Fruit fly (Drosophila melanogaster) whole organism, pupa: ENCODE measurements around the gene chas.

Experiments used
- CG10348 ChIP-seq: fragments of 200-800 bp; sonication (Bioruptor generic); IDR thresholded peaks from 2 replicates; pipeline ENCODE4 v1.3.6; 2022; ENCODE audit warnings: missing biosample characterization, missing genetic modification characterization
- CG13204 ChIP-seq: fragments of 200-800 bp; sonication (Bioruptor generic); optimal IDR thresholded peaks from 2 replicates; lab custom pipeline; 2018; ENCODE audit warnings: missing biosample characterization, mild to moderate bottlenecking, missing genetic modification characterization, moderate library complexity
- CG17806 ChIP-seq: fragments of 200-800 bp; sonication (Bioruptor generic); optimal IDR thresholded peaks from 2 replicates; lab custom pipeline; 2018; ENCODE audit warnings: missing biosample characterization, mild to moderate bottlenecking, missing genetic modification characterization, moderate library complexity
- CG34367 ChIP-seq: fragments of 200-800 bp; sonication (Bioruptor generic); optimal IDR thresholded peaks from 2 replicates; lab custom pipeline; 2018; ENCODE audit warnings: missing biosample characterization, mild to moderate bottlenecking, missing genetic modification characterization
- CG4496 ChIP-seq: fragments of 200-800 bp; sonication (Bioruptor generic); IDR thresholded peaks from 3 replicates; pipeline ENCODE4 v1.3.6; 2022; ENCODE audit warnings: missing biosample characterization, missing genetic modification characterization
- EcR ChIP-seq: fragments of 200-800 bp; sonication (Bioruptor generic); optimal IDR thresholded peaks from 3 replicates; lab custom pipeline; 2019; ENCODE audit warnings: missing biosample characterization, missing genetic modification characterization, mild to moderate bottlenecking, moderate library complexity, missing genetic modification reagents
- Pif1A ChIP-seq: fragments of 200-800 bp; sonication (Bioruptor generic); optimal IDR thresholded peaks from 3 replicates; lab custom pipeline; 2016; ENCODE audit warnings: missing biosample characterization, missing genetic modification characterization
- gl ChIP-seq: fragments of 200-800 bp; sonication (Bioruptor generic); optimal IDR thresholded peaks from 2 replicates; lab custom pipeline; 2018; ENCODE audit warnings: missing biosample characterization, mild to moderate bottlenecking, missing genetic modification characterization

dm6 chrX:17726551-17727180, 28.1 kb upstream of the chas start:
- peak; percentile 19 for TF ChIP-seq CG34367
- TF ChIP-seq Pif1A (GFP tag; lab: Kevin White, UChicago): peak; percentile 41
- TF ChIP-seq gl (tag; lab: Kevin White, UChicago): no peak
- peak; percentile 57 for TF ChIP-seq CG17806
- TF ChIP-seq EcR (GFP tag; lab: Kevin White, UChicago): no peak
- peak; percentile 81 for TF ChIP-seq CG4496
- TF ChIP-seq CG13204 (GFP tag; lab: Kevin White, UChicago): no peak
- no peak for TF ChIP-seq CG10348
